Worm (Caenorhabditis elegans) whole organism, midembryonic: Measurements from ENCODE around the gene atgp-2.

ENCODE experiments used
- T22C8.4 ChIP-seq: fragments of 200-800 bp; sonication (Bioruptor generic); IDR thresholded peaks from 2 replicates; pipeline ENCODE4 v1.3.6; 2022; ENCODE audit warnings: missing genetic modification characterization, missing compliant biosample characterization
- cog-1 ChIP-seq: sonication (generic microtip); optimal IDR thresholded peaks from 2 replicates; lab custom pipeline; 2016; ENCODE audit warnings: missing genetic modification characterization, missing compliant biosample characterization
- flt-1 ChIP-seq: fragments of 200-800 bp; sonication (Bioruptor generic); IDR thresholded peaks from 2 replicates; pipeline ENCODE4 v1.3.6; 2022; ENCODE audit warnings: missing genetic modification characterization, missing compliant biosample characterization
- klf-2 ChIP-seq: fragments of 200-800 bp; sonication (Bioruptor generic); conservative IDR thresholded peaks from 2 replicates; pipeline ENCODE4 v1.3.6; 2022; ENCODE audit warnings: missing genetic modification reagents, missing genetic modification characterization, missing compliant biosample characterization
- med-1 ChIP-seq: sonication (generic microtip); optimal IDR thresholded peaks from 2 replicates; lab custom pipeline; 2017; ENCODE audit warnings: missing genetic modification characterization, mild to moderate bottlenecking, missing compliant biosample characterization, antibody characterized with exemption, missing genetic modification reagents; ENCODE audit not compliant: insufficient read depth
- ref-1 ChIP-seq: fragments of 200-800 bp; sonication (Bioruptor generic); conservative IDR thresholded peaks from 2 replicates; pipeline ENCODE4 v1.3.6; 2022; ENCODE audit warnings: missing genetic modification reagents, missing genetic modification characterization, missing compliant biosample characterization
- tab-1 ChIP-seq: fragments of 200-800 bp; sonication (Bioruptor generic); IDR thresholded peaks from 2 replicates; pipeline ENCODE4 v1.3.6; 2022; ENCODE audit warnings: missing genetic modification characterization, missing compliant biosample characterization
- ztf-23 ChIP-seq: fragments of 200-800 bp; sonication (Bioruptor generic); IDR thresholded peaks from 2 replicates; pipeline ENCODE4 v1.3.6; 2022; ENCODE audit warnings: missing genetic modification reagents, missing genetic modification characterization, missing compliant biosample characterization
- ztf-29 ChIP-seq: fragments of 200-800 bp; sonication (Bioruptor generic); IDR thresholded peaks from 2 replicates; pipeline ENCODE4 v1.3.6; 2022; ENCODE audit warnings: missing genetic modification reagents, missing genetic modification characterization, missing compliant biosample characterization

atgp-2 gene

DNA sequence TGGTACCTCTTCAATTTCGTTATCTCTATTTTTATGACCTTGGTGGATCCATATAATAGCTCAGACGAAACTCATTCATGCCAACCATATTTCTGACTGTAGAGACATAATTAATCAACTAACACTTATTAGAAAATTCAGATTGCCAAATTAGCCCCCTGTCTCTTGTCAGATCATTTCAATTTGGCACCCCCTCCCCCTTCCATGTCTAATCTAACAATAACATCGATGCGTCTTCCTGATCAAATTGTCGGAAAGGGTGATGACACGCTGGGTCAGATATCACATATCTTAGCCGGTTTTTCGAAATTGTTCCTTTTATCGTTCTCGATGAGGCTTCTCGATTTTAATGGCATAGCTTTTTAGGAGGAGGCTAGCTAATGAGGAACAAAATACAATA is 32.6 kb downstream of the atgp-2 start:
- TF ChIP-seq flt-1 (GFP tag; lab: Robert Waterston, UW) (no peak), ztf-29 (no peak), tab-1 (GFP tag; lab: Robert Waterston, UW) (no peak), ref-1 (GFP tag; lab: Robert Waterston, UW) (no peak), klf-2 (GFP tag; lab: Robert Waterston, UW) (no peak), T22C8.4 (GFP tag; lab: Robert Waterston, UW) (no peak), cog-1 (tag; lab: Kevin White, UChicago) (no peak), med-1 (GFP tag; lab: Kevin White, UChicago) (no peak), ztf-23 (GFP tag; lab: Robert Waterston, UW) (no peak)

DNA sequence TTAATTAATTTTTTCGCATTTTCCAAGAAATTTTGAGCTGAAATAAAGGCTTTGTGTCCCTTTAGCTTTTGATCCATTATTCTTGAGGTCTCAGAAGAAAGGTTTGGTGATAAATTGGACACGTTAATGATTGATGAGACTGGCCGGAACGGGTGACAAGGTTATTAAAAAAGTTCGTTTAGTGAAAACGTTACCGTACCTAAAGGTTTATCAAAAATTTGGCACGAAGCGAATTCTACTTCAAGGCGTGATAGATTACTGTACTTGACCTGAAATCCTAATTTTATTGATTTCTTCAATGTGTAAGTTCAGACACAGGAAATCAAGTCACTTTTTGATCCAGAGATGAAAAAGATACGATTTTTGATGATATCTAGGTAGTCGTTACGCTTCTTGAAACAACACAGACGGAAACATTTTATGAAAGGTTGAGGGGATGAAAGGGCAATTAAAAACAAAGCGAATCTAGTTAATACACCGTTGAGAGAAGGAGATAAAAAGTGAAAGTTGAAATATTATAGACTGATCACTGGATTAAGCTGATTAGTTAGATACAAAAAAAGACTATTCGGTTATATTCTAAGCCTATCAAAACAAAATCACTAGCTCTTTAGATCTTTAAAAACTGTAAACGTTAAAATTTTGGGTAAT is 33.3 kb downstream of the atgp-2 start:
- TF ChIP-seq T22C8.4 (GFP tag; lab: Robert Waterston, UW) (no peak), flt-1 (GFP tag; lab: Robert Waterston, UW) (no peak), ztf-29 (no peak), ztf-23 (GFP tag; lab: Robert Waterston, UW) (no peak), klf-2 (GFP tag; lab: Robert Waterston, UW) (no peak), ref-1 (GFP tag; lab: Robert Waterston, UW) (no peak), tab-1 (GFP tag; lab: Robert Waterston, UW) (no peak), med-1 (GFP tag; lab: Kevin White, UChicago) (no peak), cog-1 (tag; lab: Kevin White, UChicago) (no peak)

DNA sequence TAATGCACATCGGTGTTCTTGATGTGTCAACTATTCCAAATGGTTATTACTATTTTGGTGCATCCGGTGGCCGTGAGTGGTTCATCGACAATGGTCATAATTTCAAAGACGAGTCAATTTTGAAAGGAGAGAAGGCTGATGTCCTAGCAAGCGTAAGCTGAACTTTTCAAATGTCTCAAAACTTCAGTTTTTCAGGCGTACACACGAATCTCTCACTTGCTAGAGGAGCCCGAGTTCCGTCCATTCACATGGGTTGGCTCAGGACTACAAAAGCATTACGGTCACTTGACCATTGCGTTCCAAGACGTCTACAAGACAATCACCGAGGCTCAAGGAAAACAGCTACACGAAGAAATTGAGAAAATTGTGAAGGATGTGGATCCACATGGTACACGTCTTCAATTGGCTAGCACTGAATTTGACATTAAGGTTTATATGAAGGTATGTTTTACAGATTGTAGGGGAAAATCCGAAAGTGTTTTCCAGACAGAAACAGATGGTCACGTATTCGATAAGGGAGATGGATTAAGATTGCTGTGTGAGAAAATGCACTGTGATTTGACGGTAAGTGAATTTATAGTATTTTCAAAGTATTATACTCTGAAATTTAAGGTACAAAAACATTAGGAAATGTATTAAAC is 34.5 kb downstream of the atgp-2 start:
- TF ChIP-seq T22C8.4 (GFP tag; lab: Robert Waterston, UW) (no peak), klf-2 (GFP tag; lab: Robert Waterston, UW) (no peak), cog-1 (tag; lab: Kevin White, UChicago) (no peak), ref-1 (GFP tag; lab: Robert Waterston, UW) (no peak), ztf-23 (GFP tag; lab: Robert Waterston, UW) (no peak), flt-1 (GFP tag; lab: Robert Waterston, UW) (no peak)

DNA sequence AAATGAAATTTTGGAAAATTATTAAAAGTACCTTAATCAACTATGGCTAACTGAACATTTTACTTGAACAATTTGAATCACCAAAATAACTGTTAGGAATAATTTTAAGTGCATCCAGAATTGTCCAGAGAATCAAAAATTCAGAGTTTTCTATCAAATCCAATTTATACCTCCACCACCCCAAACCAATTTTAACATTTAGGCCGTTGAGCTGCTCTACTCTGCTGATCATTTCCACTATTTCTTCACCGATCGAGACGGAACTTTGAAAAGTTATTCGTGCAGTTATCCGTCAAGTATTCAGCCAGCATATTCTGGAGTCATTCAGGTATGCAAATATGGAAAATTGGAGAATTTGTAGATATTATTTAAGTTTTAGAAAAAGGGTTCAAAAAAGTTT is 35.4 kb downstream of the atgp-2 start:
- TF ChIP-seq flt-1 (GFP tag; lab: Robert Waterston, UW) (no peak), ztf-29 (no peak), klf-2 (GFP tag; lab: Robert Waterston, UW) (no peak)

DNA sequence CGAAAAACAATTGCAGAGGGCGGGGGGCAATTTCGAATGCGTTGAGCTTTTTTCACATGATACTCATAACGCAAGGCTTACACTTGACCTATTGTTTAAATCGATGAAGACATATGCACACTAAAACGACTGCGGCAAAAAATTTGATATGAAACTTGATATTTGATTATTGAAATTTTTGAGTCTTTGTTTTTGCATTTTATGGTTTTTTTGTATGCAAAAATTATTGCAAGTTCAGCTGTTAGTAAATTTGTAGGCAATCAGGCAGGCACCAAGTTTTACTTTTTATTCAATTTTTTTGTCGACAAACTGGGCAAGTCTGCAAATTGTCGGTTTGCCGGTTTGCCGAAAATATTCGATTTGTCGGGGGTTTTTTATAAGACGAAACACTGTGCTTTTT is 37.7 kb downstream of the atgp-2 start, which contains the start of gene arl-3:
arl-3 (plus strand) TSS at position 301 of the 400 bp plus-strand sequence.
- no peak for TF ChIP-seq ztf-29
- no peak for TF ChIP-seq cog-1 (tag; lab: Kevin White, UChicago)
- no peak for TF ChIP-seq ztf-23 (GFP tag; lab: Robert Waterston, UW)
- no peak for TF ChIP-seq med-1 (GFP tag; lab: Kevin White, UChicago)
- no peak for TF ChIP-seq ref-1 (GFP tag; lab: Robert Waterston, UW)
- no peak for TF ChIP-seq klf-2 (GFP tag; lab: Robert Waterston, UW)
- TF ChIP-seq tab-1 (GFP tag; lab: Robert Waterston, UW): no peak

DNA sequence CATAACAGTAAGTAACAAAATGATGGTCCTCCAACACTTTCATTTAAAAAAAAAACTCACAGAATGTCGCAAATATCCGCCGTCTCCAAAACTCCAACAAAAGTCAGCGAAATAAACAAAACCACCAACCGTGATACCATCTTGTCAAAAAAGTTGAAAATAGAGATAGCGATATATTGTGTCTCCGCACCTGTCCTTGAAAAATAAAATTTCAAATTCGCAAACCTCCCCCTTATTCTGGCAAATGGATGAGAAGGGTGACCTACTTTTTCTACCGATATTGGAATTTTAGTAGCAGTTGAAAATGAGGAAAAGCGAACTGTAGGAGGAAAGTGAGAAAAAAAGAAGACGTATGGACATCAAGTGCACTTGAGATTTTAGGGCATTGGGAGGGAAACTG is 38.4 kb downstream of the atgp-2 start, which contains the start of gene F19H8.2:
F19H8.2 (minus strand) TSS at position 391 of the 400 bp plus-strand sequence.
- TF ChIP-seq ref-1 (GFP tag; lab: Robert Waterston, UW) (no peak), med-1 (GFP tag; lab: Kevin White, UChicago) (no peak)

DNA sequence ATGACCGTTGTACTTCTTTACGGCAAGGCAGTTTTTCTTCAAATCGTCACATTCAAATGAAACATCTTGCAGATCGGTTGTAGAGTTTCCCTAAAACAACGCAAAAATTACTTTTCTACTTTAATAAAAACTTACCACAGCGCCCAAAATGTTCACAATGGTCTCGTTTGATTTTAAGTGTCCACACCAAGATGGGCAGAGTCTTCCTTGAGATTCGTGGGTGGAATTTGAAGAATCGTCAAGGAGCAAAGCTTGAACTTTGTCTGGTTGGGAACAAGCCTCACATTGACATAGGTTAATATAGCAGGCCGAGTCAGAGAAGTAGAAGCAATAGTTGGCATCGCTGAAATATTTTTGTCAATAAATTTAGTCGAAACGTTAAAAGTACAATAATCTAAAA is 38.9 kb downstream of the atgp-2 start:
- TF ChIP-seq T22C8.4 (GFP tag; lab: Robert Waterston, UW) (no peak), med-1 (GFP tag; lab: Kevin White, UChicago) (no peak), ztf-29 (no peak), ref-1 (GFP tag; lab: Robert Waterston, UW) (no peak), flt-1 (GFP tag; lab: Robert Waterston, UW) (no peak), ztf-23 (GFP tag; lab: Robert Waterston, UW) (no peak), klf-2 (GFP tag; lab: Robert Waterston, UW) (no peak), tab-1 (GFP tag; lab: Robert Waterston, UW) (no peak)

DNA sequence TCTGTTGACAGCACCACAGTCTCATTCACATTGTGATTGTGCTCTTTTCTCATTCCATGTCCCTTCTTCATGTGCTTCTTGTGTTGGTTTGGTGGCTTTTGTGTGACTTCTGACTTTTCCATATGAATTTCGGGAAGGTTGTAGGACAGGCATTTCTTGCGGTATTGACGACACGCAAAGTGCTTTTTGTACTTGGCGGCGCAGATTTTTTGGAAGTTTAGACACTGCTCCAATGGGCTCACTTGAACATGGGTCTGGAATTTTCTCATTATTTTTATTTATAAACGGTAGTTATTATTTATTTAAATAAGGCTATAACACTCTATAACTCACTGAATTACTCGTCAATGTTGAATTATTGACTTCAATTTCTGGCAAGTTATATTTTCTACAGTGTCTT is 39.6 kb downstream of the atgp-2 start:
- TF ChIP-seq med-1 (GFP tag; lab: Kevin White, UChicago) (no peak), cog-1 (tag; lab: Kevin White, UChicago) (no peak), tab-1 (GFP tag; lab: Robert Waterston, UW) (no peak), klf-2 (GFP tag; lab: Robert Waterston, UW) (no peak), flt-1 (GFP tag; lab: Robert Waterston, UW) (no peak), ztf-29 (no peak), ztf-23 (GFP tag; lab: Robert Waterston, UW) (no peak), ref-1 (GFP tag; lab: Robert Waterston, UW) (no peak), T22C8.4 (GFP tag; lab: Robert Waterston, UW) (no peak)

DNA sequence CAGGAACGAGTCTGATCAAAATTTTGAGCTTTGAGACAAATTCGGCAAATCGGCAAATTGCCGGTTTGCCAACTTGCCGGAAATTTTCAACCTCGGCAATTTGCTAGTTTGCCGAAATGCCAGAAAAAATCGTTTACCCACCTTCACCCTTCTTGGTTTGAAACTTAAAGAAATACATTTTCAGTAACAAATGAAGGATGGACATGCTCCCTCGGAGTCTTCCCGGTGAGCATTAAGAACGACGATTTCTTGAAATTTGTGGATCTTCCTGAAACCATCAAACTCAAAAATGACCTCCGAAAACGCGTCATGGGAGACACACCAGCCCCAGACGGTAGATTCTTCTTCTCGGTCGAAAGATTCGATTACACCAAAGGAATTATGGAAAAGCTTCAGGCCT is 41.1 kb downstream of the atgp-2 start:
- TF ChIP-seq flt-1 (GFP tag; lab: Robert Waterston, UW): no peak
- TF ChIP-seq ref-1 (GFP tag; lab: Robert Waterston, UW): no peak
- TF ChIP-seq cog-1 (tag; lab: Kevin White, UChicago): no peak
- no peak for TF ChIP-seq T22C8.4 (GFP tag; lab: Robert Waterston, UW)
- TF ChIP-seq ztf-29: no peak
- no peak for TF ChIP-seq ztf-23 (GFP tag; lab: Robert Waterston, UW)
